Fruit fly (Drosophila melanogaster) whole organism, prepupa: ENCODE results near the gene MED15.

Experiments
- Blimp-1 ChIP-seq: fragments of 200-800 bp; sonication (Bioruptor generic); optimal IDR thresholded peaks from 3 replicates; lab custom pipeline; 2017; ENCODE audit warnings: missing biosample characterization, missing genetic modification characterization, mild to moderate bottlenecking, moderate library complexity, missing genetic modification reagents
- CG10631 ChIP-seq: fragments of 200-800 bp; sonication (Bioruptor generic); optimal IDR thresholded peaks from 2 replicates; lab custom pipeline; 2016; ENCODE audit warnings: missing biosample characterization, missing genetic modification characterization
- CG10669 ChIP-seq: fragments of 200-800 bp; sonication (Bioruptor generic); optimal IDR thresholded peaks from 3 replicates; lab custom pipeline; 2018; ENCODE audit warnings: missing biosample characterization, mild to moderate bottlenecking, missing genetic modification characterization, moderate library complexity
- CG11294 ChIP-seq: fragments of 200-800 bp; sonication (Bioruptor generic); IDR thresholded peaks from 2 replicates; pipeline ENCODE4 v1.3.6; 2022; ENCODE audit warnings: missing biosample characterization, missing genetic modification characterization
- CG11902 ChIP-seq: fragments of 200-800 bp; sonication (Bioruptor generic); optimal IDR thresholded peaks from 3 replicates; lab custom pipeline; 2016; ENCODE audit warnings: missing biosample characterization, missing genetic modification characterization
- CG15336 ChIP-seq: fragments of 200-800 bp; sonication (Bioruptor generic); IDR thresholded peaks from 2 replicates; pipeline ENCODE4 v1.3.6; 2022; ENCODE audit warnings: missing biosample characterization, missing genetic modification characterization
- CG16779 ChIP-seq: fragments of 200-800 bp; sonication (Bioruptor generic); optimal IDR thresholded peaks from 3 replicates; lab custom pipeline; 2017; ENCODE audit warnings: missing biosample characterization, mild to moderate bottlenecking, missing genetic modification characterization
- CG31627 ChIP-seq: fragments of 200-800 bp; sonication (Bioruptor generic); optimal IDR thresholded peaks from 3 replicates; lab custom pipeline; 2016; ENCODE audit warnings: missing biosample characterization, missing genetic modification characterization
- CG32006 ChIP-seq: fragments of 200-800 bp; sonication (Bioruptor generic); optimal IDR thresholded peaks from 3 replicates; lab custom pipeline; 2017; ENCODE audit warnings: missing biosample characterization, mild to moderate bottlenecking, missing genetic modification characterization
- CG34406 ChIP-seq: fragments of 200-800 bp; sonication (Bioruptor generic); optimal IDR thresholded peaks from 3 replicates; lab custom pipeline; 2016; ENCODE audit warnings: missing biosample characterization, missing genetic modification characterization
- CG3919 ChIP-seq: fragments of 200-800 bp; sonication (Bioruptor generic); optimal IDR thresholded peaks from 3 replicates; lab custom pipeline; 2016; ENCODE audit warnings: missing biosample characterization, missing genetic modification characterization
- CG4318 ChIP-seq: fragments of 200-800 bp; sonication (Bioruptor generic); optimal IDR thresholded peaks from 3 replicates; lab custom pipeline; 2017; ENCODE audit warnings: missing biosample characterization, mild to moderate bottlenecking, missing genetic modification characterization
- CG6163 ChIP-seq: fragments of 200-800 bp; sonication (Bioruptor generic); IDR thresholded peaks from 3 replicates; pipeline ENCODE4 v1.3.6; 2022; ENCODE audit warnings: missing biosample characterization, missing genetic modification characterization
- CG6276 ChIP-seq: fragments of 200-800 bp; sonication (Bioruptor generic); optimal IDR thresholded peaks from 2 replicates; lab custom pipeline; 2017; ENCODE audit warnings: missing biosample characterization, mild to moderate bottlenecking, missing genetic modification characterization
- CG6792 ChIP-seq: fragments of 200-800 bp; sonication (Bioruptor generic); optimal IDR thresholded peaks from 3 replicates; lab custom pipeline; 2016; ENCODE audit warnings: missing biosample characterization, missing genetic modification characterization
- CG6854 ChIP-seq: fragments of 200-800 bp; sonication (Bioruptor generic); optimal IDR thresholded peaks from 2 replicates; lab custom pipeline; 2017; ENCODE audit warnings: missing biosample characterization, mild to moderate bottlenecking, missing genetic modification characterization
- CG7368 ChIP-seq: fragments of 200-800 bp; sonication (Bioruptor generic); optimal IDR thresholded peaks from 3 replicates; lab custom pipeline; 2016; ENCODE audit warnings: missing biosample characterization, missing genetic modification characterization
- CG8119 ChIP-seq: fragments of 200-800 bp; sonication (Bioruptor generic); IDR thresholded peaks from 3 replicates; pipeline ENCODE4 v1.3.6; 2022; ENCODE audit warnings: missing biosample characterization, missing genetic modification characterization
- CG8319 ChIP-seq: fragments of 200-800 bp; sonication (Bioruptor generic); optimal IDR thresholded peaks from 3 replicates; lab custom pipeline; 2016; ENCODE audit warnings: missing biosample characterization, missing genetic modification characterization
- CG8632 ChIP-seq: fragments of 200-800 bp; sonication (Bioruptor generic); optimal IDR thresholded peaks from 3 replicates; lab custom pipeline; 2016; ENCODE audit warnings: missing biosample characterization, missing genetic modification characterization
- CG9139 ChIP-seq: fragments of 200-800 bp; sonication (Bioruptor generic); optimal IDR thresholded peaks from 3 replicates; lab custom pipeline; 2017; ENCODE audit warnings: missing biosample characterization, mild to moderate bottlenecking, missing genetic modification characterization
- Eip75B ChIP-seq: fragments of 200-800 bp; sonication (Bioruptor generic); optimal IDR thresholded peaks from 3 replicates; lab custom pipeline; 2016; ENCODE audit warnings: missing biosample characterization, missing genetic modification characterization
- Eip78C ChIP-seq: fragments of 200-800 bp; sonication (Bioruptor generic); peaks from one replicate; lab custom pipeline; 2016; ENCODE audit warnings: missing biosample characterization, missing genetic modification characterization
- Eip93F ChIP-seq: fragments of 200-800 bp; sonication (Bioruptor generic); optimal IDR thresholded peaks from 2 replicates; lab custom pipeline; 2016; ENCODE audit warnings: missing biosample characterization, mild to moderate bottlenecking, missing genetic modification characterization
- Ets21C ChIP-seq: fragments of 200-800 bp; sonication (Bioruptor generic); optimal IDR thresholded peaks from 3 replicates; lab custom pipeline; 2016; ENCODE audit warnings: missing biosample characterization, missing genetic modification characterization
- Gug ChIP-seq: fragments of 200-800 bp; sonication (Bioruptor generic); IDR thresholded peaks from 2 replicates; pipeline ENCODE4 v1.3.6; 2022; ENCODE audit warnings: missing biosample characterization, missing genetic modification characterization
- Hr39 ChIP-seq: fragments of 200-800 bp; sonication (Bioruptor generic); optimal IDR thresholded peaks from 2 replicates; lab custom pipeline; 2016; ENCODE audit warnings: missing biosample characterization, missing genetic modification characterization
- Lpt ChIP-seq: fragments of 200-800 bp; sonication (Bioruptor generic); optimal IDR thresholded peaks from 3 replicates; lab custom pipeline; 2016; ENCODE audit warnings: missing biosample characterization, missing genetic modification characterization
- Met ChIP-seq: fragments of 200-800 bp; sonication (Bioruptor generic); optimal IDR thresholded peaks from 3 replicates; lab custom pipeline; 2016; ENCODE audit warnings: missing biosample characterization, missing genetic modification characterization
- Smox ChIP-seq: fragments of 200-800 bp; sonication (Bioruptor generic); optimal IDR thresholded peaks from 3 replicates; lab custom pipeline; 2016; ENCODE audit warnings: missing biosample characterization, missing genetic modification characterization
- Sox102F ChIP-seq: fragments of 200-800 bp; sonication (Bioruptor generic); optimal IDR thresholded peaks from 2 replicates; lab custom pipeline; 2016; ENCODE audit warnings: missing biosample characterization, mild to moderate bottlenecking, missing genetic modification characterization
- Sox14 ChIP-seq: fragments of 200-800 bp; sonication (Bioruptor generic); optimal IDR thresholded peaks from 3 replicates; lab custom pipeline; 2016; ENCODE audit warnings: missing biosample characterization, missing genetic modification characterization
- Sox15 ChIP-seq: fragments of 200-800 bp; sonication (Bioruptor generic); optimal IDR thresholded peaks from 3 replicates; lab custom pipeline; 2016; ENCODE audit warnings: missing biosample characterization, missing genetic modification characterization
- achi ChIP-seq: fragments of 200-800 bp; sonication (Bioruptor generic); optimal IDR thresholded peaks from 3 replicates; lab custom pipeline; 2016; ENCODE audit warnings: missing biosample characterization, missing genetic modification characterization
- acj6 ChIP-seq: fragments of 200-800 bp; sonication (Bioruptor generic); optimal IDR thresholded peaks from 3 replicates; lab custom pipeline; 2016; ENCODE audit warnings: missing biosample characterization, missing genetic modification characterization
- cyc ChIP-seq: fragments of 200-800 bp; sonication (Bioruptor generic); optimal IDR thresholded peaks from 3 replicates; lab custom pipeline; 2016; ENCODE audit warnings: missing biosample characterization, missing genetic modification characterization
- dac ChIP-seq: fragments of 200-800 bp; sonication (Bioruptor generic); optimal IDR thresholded peaks from 2 replicates; lab custom pipeline; 2017; ENCODE audit warnings: missing biosample characterization, mild to moderate bottlenecking, missing genetic modification characterization
- dsx ChIP-seq: fragments of 200-800 bp; optimal IDR thresholded peaks from 3 replicates; lab custom pipeline; 2019; ENCODE audit warnings: missing biosample characterization, mild to moderate bottlenecking, missing genetic modification characterization, moderate library complexity; ENCODE audit not compliant: poor library complexity, severe bottlenecking
- eg ChIP-seq: fragments of 200-800 bp; sonication (Bioruptor generic); IDR thresholded peaks from 3 replicates; pipeline ENCODE4 v1.3.6; 2022; ENCODE audit warnings: missing biosample characterization, missing genetic modification characterization
- esn ChIP-seq: fragments of 200-800 bp; sonication (Bioruptor generic); optimal IDR thresholded peaks from 2 replicates; lab custom pipeline; 2016; ENCODE audit warnings: missing biosample characterization, mild to moderate bottlenecking, missing genetic modification characterization, moderate library complexity
- fd59A ChIP-seq: fragments of 200-800 bp; sonication (Bioruptor generic); optimal IDR thresholded peaks from 2 replicates; lab custom pipeline; 2017; ENCODE audit warnings: missing biosample characterization, mild to moderate bottlenecking, missing genetic modification characterization, missing genetic modification reagents
- fd85E ChIP-seq: fragments of 200-800 bp; sonication (Bioruptor generic); optimal IDR thresholded peaks from 3 replicates; lab custom pipeline; 2016; ENCODE audit warnings: missing biosample characterization, missing genetic modification characterization
- lz ChIP-seq: fragments of 200-800 bp; sonication (Bioruptor generic); optimal IDR thresholded peaks from 3 replicates; lab custom pipeline; 2016; ENCODE audit warnings: missing biosample characterization, missing genetic modification characterization
- salr ChIP-seq, 2 experiments: fragments of 200-800 bp; sonication (Bioruptor generic); optimal IDR thresholded peaks; 3 replicates each; lab custom pipeline; 2016 to 2018; ENCODE audit warnings: missing biosample characterization in 2 of 2, missing genetic modification characterization in 2 of 2, mild to moderate bottlenecking in 1 of 2
- spab ChIP-seq: fragments of 200-800 bp; sonication (Bioruptor generic); optimal IDR thresholded peaks from 2 replicates; lab custom pipeline; 2017; ENCODE audit warnings: missing biosample characterization, mild to moderate bottlenecking, missing genetic modification characterization, missing genetic modification reagents
- svp ChIP-seq: fragments of 200-800 bp; sonication (Bioruptor generic); peaks from one replicate; lab custom pipeline; 2016; ENCODE audit warnings: missing biosample characterization, missing genetic modification characterization
- topi ChIP-seq: fragments of 200-800 bp; sonication (Bioruptor generic); optimal IDR thresholded peaks from 3 replicates; lab custom pipeline; 2016; ENCODE audit warnings: missing biosample characterization, missing genetic modification characterization
- vri ChIP-seq: fragments of 200-800 bp; sonication (Bioruptor generic); optimal IDR thresholded peaks from 3 replicates; lab custom pipeline; 2016; ENCODE audit warnings: missing biosample characterization, mild to moderate bottlenecking, missing genetic modification characterization

Gene MED15

DNA sequence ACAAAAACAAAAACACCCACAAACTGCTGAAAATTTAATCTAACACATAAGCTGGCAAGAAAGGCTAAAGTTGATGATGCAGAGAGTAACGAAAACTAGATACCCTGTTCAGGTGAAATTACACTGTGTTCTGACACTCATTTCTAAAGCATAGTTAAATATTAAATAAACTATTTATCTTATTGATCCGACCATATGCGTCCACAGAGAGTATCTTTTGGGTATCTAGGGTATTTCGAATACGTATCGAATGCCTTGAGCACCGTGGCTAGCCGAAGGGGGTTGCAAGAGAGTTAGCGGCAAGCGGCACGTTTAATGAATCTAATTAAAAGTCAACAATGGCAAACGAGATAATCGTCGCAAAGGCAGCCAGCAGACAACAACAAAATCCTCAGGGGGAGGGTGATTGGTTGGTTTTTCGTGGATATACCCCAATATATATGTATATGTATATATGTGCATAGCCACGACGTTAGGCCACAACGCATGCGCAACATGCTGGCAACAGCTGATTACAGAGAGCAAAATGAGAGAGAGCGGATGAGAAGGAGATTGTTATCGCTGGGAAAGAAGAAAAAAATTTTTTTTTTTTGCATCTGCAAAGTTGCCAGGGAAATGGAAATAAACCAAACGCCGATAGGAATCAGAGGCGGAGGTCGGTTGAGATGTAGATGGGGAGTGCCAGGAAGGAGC is 49.3 kb downstream of the MED15 start (continued):
- TF ChIP-seq eg (peak; percentile 41; the same call in 1 of the 3 replicates), CG32006 (peak; percentile 35), lz (GFP tag; lab: Kevin White, UChicago) (no peak), Sox102F (GFP tag; lab: Kevin White, UChicago) (no peak), CG6276 (GFP tag; lab: Kevin White, UChicago) (no peak), CG15336 (GFP tag; lab: Robert Waterston, UW) (peak; percentile 13; the same call in 1 of the 2 replicates), fd85E (no peak), Sox14 (GFP tag; lab: Kevin White, UChicago) (no peak), CG34406 (no peak), CG11294 (GFP tag; lab: Robert Waterston, UW) (no peak), CG3919 (no peak), esn (no peak), Smox (GFP tag; lab: Kevin White, UChicago) (no peak), CG8632 (GFP tag; lab: Kevin White, UChicago) (no peak), CG10631 (GFP tag; lab: Kevin White, UChicago) (no peak), cyc (no peak), topi (GFP tag; lab: Kevin White, UChicago) (no peak), spab (GFP tag; lab: Kevin White, UChicago) (no peak), CG10669 (GFP tag; lab: Kevin White, UChicago) (no peak), CG6854 (no peak), svp (GFP tag; lab: Kevin White, UChicago) (peak; percentile 42), CG4318 (no peak), acj6 (GFP tag; lab: Kevin White, UChicago) (no peak), CG31627 (GFP tag; lab: Kevin White, UChicago) (no peak), CG9139 (GFP tag; lab: Kevin White, UChicago) (no peak), Met (GFP tag; lab: Kevin White, UChicago) (no peak), CG11902 (GFP tag; lab: Kevin White, UChicago) (no peak), CG6792 (GFP tag; lab: Kevin White, UChicago) (no peak), vri (peak; percentile 23), CG8119 (GFP tag; lab: Robert Waterston, UW) (peak; percentile 57), Sox15 (GFP tag; lab: Kevin White, UChicago) (no peak)

dm6 chr2L:522752-523151 is 49.9 kb downstream of the MED15 start:
- TF ChIP-seq CG6276 (GFP tag; lab: Kevin White, UChicago) (peak; percentile 43), CG4318 (peak; percentile 29), Eip75B (GFP tag; lab: Kevin White, UChicago) (peak; percentile 43), CG8632 (GFP tag; lab: Kevin White, UChicago) (peak; percentile 50), esn (peak; percentile 58), cyc (peak; percentile 40), CG10631 (GFP tag; lab: Kevin White, UChicago) (peak; percentile 58), salr (GFP tag; optimal IDR thresholded peaks at IDR 0.05; lab: Kevin White, UChicago) (peak; percentile 28 to 42), spab (GFP tag; lab: Kevin White, UChicago) (peak; percentile 35), fd59A (GFP tag; lab: Kevin White, UChicago) (peak; percentile 16), Ets21C (peak; percentile 30), Eip78C (peak; percentile 82), Lpt (GFP tag; lab: Kevin White, UChicago) (no peak), lz (GFP tag; lab: Kevin White, UChicago) (peak; percentile 40), Sox102F (GFP tag; lab: Kevin White, UChicago) (peak; percentile 50), Blimp-1 (GFP tag; lab: Kevin White, UChicago) (no peak), CG16779 (tag; lab: Kevin White, UChicago) (no peak), acj6 (GFP tag; lab: Kevin White, UChicago) (peak; percentile 41), Hr39 (peak; percentile 45), Eip93F (no peak), dac (no peak), CG8319 (peak; percentile 35), Sox15 (GFP tag; lab: Kevin White, UChicago) (no peak), CG11294 (GFP tag; lab: Robert Waterston, UW) (no peak), dsx (GFP tag; lab: Kevin White, UChicago) (no peak), CG7368 (GFP tag; lab: Kevin White, UChicago) (no peak), CG9139 (GFP tag; lab: Kevin White, UChicago) (no peak), Smox (GFP tag; lab: Kevin White, UChicago) (peak; percentile 14), CG6163 (peak; percentile 55; the same call in 1 of the 3 replicates), CG3919 (peak; percentile 63), achi (GFP tag; lab: Kevin White, UChicago) (peak; percentile 24), Gug (0 out of 2 replicates have a peak, but pooled peaks have one; percentile 22)
